Worm (Caenorhabditis elegans): ENCODE results near the gene K07F5.14.

ce11 chrIV:9852250-9852649 is 9.8 kb upstream of the K07F5.14 start, which contains the start of gene ssq-1:
- TF ChIP-seq him-1 (tag; optimal IDR thresholded peaks at IDR 0.05) (no peak), dpl-1 (GFP tag; optimal IDR thresholded peaks at IDR 0.05) (no peak), madf-10 (tag; optimal IDR thresholded peaks at IDR 0.05) (no peak)
